Worm (Caenorhabditis elegans) whole organism, L1 larva: ENCODE results near the gene K02B2.6.

Experiments
- C34B4.2 ChIP-seq: sonication (generic microtip); optimal IDR thresholded peaks from 2 replicates; lab custom pipeline; 2017; ENCODE audit warnings: mild to moderate bottlenecking, missing genetic modification characterization, missing compliant biosample characterization
- ces-1 ChIP-seq: fragments of 150-350 bp; optimal IDR thresholded peaks from 2 replicates; lab custom pipeline; 2014; ENCODE audit warnings: missing biosample characterization, missing genetic modification reagents, missing genetic modification characterization
- nhr-237 ChIP-seq: fragments of 150-350 bp; optimal IDR thresholded peaks from 2 replicates; lab custom pipeline; 2014; ENCODE audit warnings: missing biosample characterization, missing genetic modification characterization
- skn-1 ChIP-seq: fragments of 150-350 bp; optimal IDR thresholded peaks from 2 replicates; lab custom pipeline; 2014; ENCODE audit warnings: missing biosample characterization, missing genetic modification characterization
- snpc-4 ChIP-seq: fragments of 150-350 bp; optimal IDR thresholded peaks from 2 replicates; lab custom pipeline; 2014; ENCODE audit warnings: missing biosample characterization, missing genetic modification characterization
- sox-4 ChIP-seq: sonication (generic microtip); optimal IDR thresholded peaks from 2 replicates; lab custom pipeline; 2016; ENCODE audit warnings: missing genetic modification characterization, missing compliant biosample characterization
- sptf-1 ChIP-seq: fragments of 150-350 bp; optimal IDR thresholded peaks from 2 replicates; lab custom pipeline; 2014; ENCODE audit warnings: missing biosample characterization, missing genetic modification characterization
- unc-62 ChIP-seq: fragments of 150-350 bp; optimal IDR thresholded peaks from 2 replicates; lab custom pipeline; 2014; ENCODE audit warnings: missing biosample characterization, missing genetic modification reagents, missing genetic modification characterization
- unc-86 ChIP-seq: sonication (generic microtip); optimal IDR thresholded peaks from 2 replicates; lab custom pipeline; 2016; ENCODE audit warnings: missing genetic modification characterization, missing compliant biosample characterization
- xbp-1 ChIP-seq: sonication (generic microtip); optimal IDR thresholded peaks from 2 replicates; lab custom pipeline; 2016; ENCODE audit warnings: missing genetic modification characterization, missing compliant biosample characterization

- TF ChIP-seq C34B4.2 (tag; lab: Kevin White, UChicago), result no peak
- no peak for TF ChIP-seq unc-62 (GFP tag; lab: Kevin White, UChicago)
- TF ChIP-seq nhr-237 (tag; lab: Kevin White, UChicago), result no peak
- TF ChIP-seq sox-4 (tag; lab: Kevin White, UChicago), result no peak
- TF ChIP-seq snpc-4 (tag; lab: Kevin White, UChicago), result no peak
- no peak for TF ChIP-seq skn-1 (tag; lab: Kevin White, UChicago)
- no peak for TF ChIP-seq sptf-1 (tag; lab: Kevin White, UChicago)
- TF ChIP-seq unc-86, result no peak
- no peak for TF ChIP-seq ces-1 (GFP tag; lab: Kevin White, UChicago)
- TF ChIP-seq xbp-1 (tag; lab: Kevin White, UChicago), result no peak
These were observed 25.0 kb downstream of the K02B2.6 start for ce11 chrIV:5937106-5937505.
